Worm (Caenorhabditis elegans) whole organism, L2 larva: ENCODE data around the gene F57C7.4.

Experiments used
- R02D3.7 ChIP-seq: fragments of 150-350 bp; optimal IDR thresholded peaks from 2 replicates; lab custom pipeline; 2014; ENCODE audit warnings: missing biosample characterization, missing genetic modification characterization
- aly-2 ChIP-seq: fragments of 150-350 bp; optimal IDR thresholded peaks from 2 replicates; lab custom pipeline; 2014; ENCODE audit warnings: missing biosample characterization, missing genetic modification characterization
- blmp-1 ChIP-seq: sonication (generic microtip); optimal IDR thresholded peaks from 2 replicates; lab custom pipeline; 2017; ENCODE audit warnings: missing genetic modification characterization, mild to moderate bottlenecking, missing compliant biosample characterization, antibody characterized with exemption, moderate library complexity; ENCODE audit not compliant: insufficient read depth
- ceh-82 ChIP-seq: fragments of 150-350 bp; optimal IDR thresholded peaks from 2 replicates; lab custom pipeline; 2014; ENCODE audit warnings: missing biosample characterization, missing genetic modification characterization
- fos-1 ChIP-seq: fragments of 150-350 bp; optimal IDR thresholded peaks from 2 replicates; lab custom pipeline; 2014; ENCODE audit warnings: missing biosample characterization, missing genetic modification characterization
- gmeb-1 ChIP-seq: fragments of 150-350 bp; optimal IDR thresholded peaks from 2 replicates; lab custom pipeline; 2014; ENCODE audit warnings: missing biosample characterization, missing genetic modification characterization
- lin-39 ChIP-seq: fragments of 150-350 bp; optimal IDR thresholded peaks from 2 replicates; lab custom pipeline; 2014; ENCODE audit warnings: missing biosample characterization, missing genetic modification reagents, missing genetic modification characterization
- nhr-25 ChIP-seq: fragments of 150-350 bp; sonication (generic microtip); optimal IDR thresholded peaks from 3 replicates; lab custom pipeline; 2014; ENCODE audit warnings: missing biosample characterization, missing genetic modification characterization
- nhr-77 ChIP-seq: fragments of 150-350 bp; optimal IDR thresholded peaks from 2 replicates; lab custom pipeline; 2014; ENCODE audit warnings: missing biosample characterization, missing genetic modification characterization
- skn-1 ChIP-seq: sonication (generic microtip); optimal IDR thresholded peaks from 2 replicates; lab custom pipeline; 2017; ENCODE audit warnings: missing biosample characterization, missing genetic modification characterization
- unc-39 ChIP-seq: fragments of 150-350 bp; optimal IDR thresholded peaks from 2 replicates; lab custom pipeline; 2014; ENCODE audit warnings: missing biosample characterization, missing genetic modification characterization
- unc-55 ChIP-seq: fragments of 150-350 bp; sonication (generic microtip); optimal IDR thresholded peaks from 3 replicates; lab custom pipeline; 2014; ENCODE audit warnings: missing biosample characterization, missing genetic modification reagents, missing genetic modification characterization
- ztf-11 ChIP-seq: sonication (generic microtip); optimal IDR thresholded peaks from 2 replicates; lab custom pipeline; 2017; ENCODE audit warnings: missing biosample characterization, missing genetic modification characterization
- ztf-4 ChIP-seq: fragments of 150-350 bp; optimal IDR thresholded peaks from 2 replicates; lab custom pipeline; 2014; ENCODE audit warnings: missing biosample characterization, missing genetic modification characterization

- no peak for TF ChIP-seq lin-39 (tag; lab: Kevin White, UChicago)
- peak; percentile 55 for TF ChIP-seq skn-1 (tag; lab: Kevin White, UChicago)
- TF ChIP-seq aly-2 (tag; lab: Kevin White, UChicago): no peak
- TF ChIP-seq ztf-11 (tag; lab: Kevin White, UChicago): no peak
- no peak for TF ChIP-seq unc-39 (tag; lab: Kevin White, UChicago)
- no peak for TF ChIP-seq R02D3.7
- TF ChIP-seq blmp-1 (tag; lab: Kevin White, UChicago): no peak
- no peak for TF ChIP-seq nhr-25
- TF ChIP-seq ztf-4 (tag; lab: Kevin White, UChicago): no peak
- TF ChIP-seq nhr-77 (tag; lab: Kevin White, UChicago): no peak
- TF ChIP-seq unc-55: no peak
- no peak for TF ChIP-seq ceh-82 (tag; lab: Kevin White, UChicago)
- TF ChIP-seq gmeb-1: no peak
- peak; percentile 74 for TF ChIP-seq fos-1 (tag; lab: Kevin White, UChicago)
These were observed 57.1 kb downstream of the F57C7.4 start for ce11 chrX:10532180-10532833.
